Fruit fly (Drosophila melanogaster) whole organism, pupa: ENCODE results near the gene RanGAP.

Experiments
- CG10348 ChIP-seq: fragments of 200-800 bp; sonication (Bioruptor generic); IDR thresholded peaks from 2 replicates; pipeline ENCODE4 v1.3.6; 2022; ENCODE audit warnings: missing biosample characterization, missing genetic modification characterization
- CG12605 ChIP-seq: fragments of 200-800 bp; sonication (Bioruptor generic); IDR thresholded peaks from 2 replicates; pipeline ENCODE4 v1.3.6; 2022; ENCODE audit warnings: missing biosample characterization, missing genetic modification characterization
- CG13204 ChIP-seq: fragments of 200-800 bp; sonication (Bioruptor generic); optimal IDR thresholded peaks from 2 replicates; lab custom pipeline; 2018; ENCODE audit warnings: missing biosample characterization, mild to moderate bottlenecking, missing genetic modification characterization, moderate library complexity
- CG14655 ChIP-seq: fragments of 200-800 bp; sonication (Bioruptor generic); optimal IDR thresholded peaks from 3 replicates; lab custom pipeline; 2017; ENCODE audit warnings: mild to moderate bottlenecking, missing biosample characterization, missing genetic modification reagents, missing genetic modification characterization
- CG15710 ChIP-seq: fragments of 200-800 bp; sonication (Bioruptor generic); optimal IDR thresholded peaks from 2 replicates; lab custom pipeline; 2018; ENCODE audit warnings: missing biosample characterization, mild to moderate bottlenecking, missing genetic modification characterization, moderate library complexity
- CG17806 ChIP-seq: fragments of 200-800 bp; sonication (Bioruptor generic); optimal IDR thresholded peaks from 2 replicates; lab custom pipeline; 2018; ENCODE audit warnings: missing biosample characterization, mild to moderate bottlenecking, missing genetic modification characterization, moderate library complexity
- CG32121 ChIP-seq: fragments of 200-800 bp; sonication (Bioruptor generic); IDR thresholded peaks from 2 replicates; pipeline ENCODE4 v1.3.6; 2022; ENCODE audit warnings: missing biosample characterization, missing genetic modification characterization
- CG34367 ChIP-seq: fragments of 200-800 bp; sonication (Bioruptor generic); optimal IDR thresholded peaks from 2 replicates; lab custom pipeline; 2018; ENCODE audit warnings: missing biosample characterization, mild to moderate bottlenecking, missing genetic modification characterization
- CG4496 ChIP-seq: fragments of 200-800 bp; sonication (Bioruptor generic); IDR thresholded peaks from 3 replicates; pipeline ENCODE4 v1.3.6; 2022; ENCODE audit warnings: missing biosample characterization, missing genetic modification characterization
- CG8159 ChIP-seq: fragments of 200-800 bp; sonication (Bioruptor generic); optimal IDR thresholded peaks from 3 replicates; lab custom pipeline; 2018; ENCODE audit warnings: missing biosample characterization, mild to moderate bottlenecking, missing genetic modification characterization, moderate library complexity
- CG8301 ChIP-seq: fragments of 200-800 bp; sonication (Bioruptor generic); optimal IDR thresholded peaks from 2 replicates; lab custom pipeline; 2018; ENCODE audit warnings: missing biosample characterization, mild to moderate bottlenecking, missing genetic modification characterization
- CG9948 ChIP-seq: fragments of 200-800 bp; sonication (Bioruptor generic); optimal IDR thresholded peaks from 2 replicates; lab custom pipeline; 2018; ENCODE audit warnings: missing biosample characterization, mild to moderate bottlenecking, missing genetic modification characterization, moderate library complexity
- D1 ChIP-seq: fragments of 200-800 bp; sonication (Bioruptor generic); optimal IDR thresholded peaks from 2 replicates; lab custom pipeline; 2018; ENCODE audit warnings: missing biosample characterization, mild to moderate bottlenecking, missing genetic modification characterization, moderate library complexity
- EcR ChIP-seq: fragments of 200-800 bp; sonication (Bioruptor generic); optimal IDR thresholded peaks from 3 replicates; lab custom pipeline; 2019; ENCODE audit warnings: missing biosample characterization, missing genetic modification characterization, mild to moderate bottlenecking, moderate library complexity, missing genetic modification reagents
- Ets98B ChIP-seq: fragments of 200-800 bp; sonication (Bioruptor generic); IDR thresholded peaks from 2 replicates; pipeline ENCODE4 v1.3.6; 2022; ENCODE audit warnings: missing biosample characterization, missing genetic modification characterization
- Pif1A ChIP-seq: fragments of 200-800 bp; sonication (Bioruptor generic); optimal IDR thresholded peaks from 3 replicates; lab custom pipeline; 2016; ENCODE audit warnings: missing biosample characterization, missing genetic modification characterization
- Pif1B ChIP-seq: fragments of 200-800 bp; sonication (Bioruptor generic); optimal IDR thresholded peaks from 3 replicates; lab custom pipeline; 2016; ENCODE audit warnings: missing biosample characterization, missing genetic modification characterization
- Snoo ChIP-seq: fragments of 200-800 bp; sonication (Bioruptor generic); optimal IDR thresholded peaks from 3 replicates; lab custom pipeline; 2017; ENCODE audit warnings: missing biosample characterization, mild to moderate bottlenecking, missing genetic modification characterization, inconsistent platforms
- fd96Ca ChIP-seq: fragments of 200-800 bp; sonication (Bioruptor generic); IDR thresholded peaks from 3 replicates; pipeline ENCODE4 v1.3.6; 2022; ENCODE audit warnings: missing biosample characterization, missing genetic modification characterization
- gl ChIP-seq: fragments of 200-800 bp; sonication (Bioruptor generic); optimal IDR thresholded peaks from 2 replicates; lab custom pipeline; 2018; ENCODE audit warnings: missing biosample characterization, mild to moderate bottlenecking, missing genetic modification characterization
- rn ChIP-seq: fragments of 200-800 bp; sonication (Bioruptor generic); IDR thresholded peaks from 2 replicates; pipeline ENCODE4 v1.3.6; 2022; ENCODE audit warnings: missing biosample characterization, missing genetic modification characterization

Gene RanGAP

DNA sequence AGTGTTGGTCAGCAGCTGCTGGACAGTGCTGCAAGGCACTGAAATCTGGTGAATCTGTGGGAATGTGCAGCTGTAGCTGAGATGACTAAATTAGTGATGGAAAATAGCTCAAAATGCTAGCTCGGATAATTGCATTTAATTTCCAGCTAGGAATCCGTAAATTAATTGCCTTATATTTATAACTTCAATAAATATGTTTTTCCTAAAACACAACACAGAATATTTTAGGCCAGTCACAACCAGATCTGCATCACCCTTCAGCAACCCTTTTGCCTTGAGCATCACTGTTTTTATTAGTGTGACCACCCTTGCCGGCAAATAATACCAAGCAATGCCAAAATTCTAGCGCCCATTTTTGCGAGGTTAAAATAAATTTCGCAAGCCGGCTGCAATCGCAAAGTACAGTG is 3.0 kb downstream of the RanGAP start, which contains the start of gene Hs2st:
Gene Hs2st (minus strand): TSS at position 17 of the 407 bp plus-strand sequence.
- TF ChIP-seq Ets98B: peak; percentile 79
- peak; percentile 82 for TF ChIP-seq CG8301 (tag; lab: Kevin White, UChicago)
- peak; percentile 85 for TF ChIP-seq rn (GFP tag; lab: Robert Waterston, UW)
- peak; percentile 85 for TF ChIP-seq CG4496 (GFP tag; lab: Robert Waterston, UW)
- TF ChIP-seq CG17806 (tag; lab: Kevin White, UChicago): peak; percentile 82
- TF ChIP-seq CG15710: peak; percentile 89
- TF ChIP-seq EcR (GFP tag; lab: Kevin White, UChicago): peak; percentile 58
- peak; percentile 85 for TF ChIP-seq CG8159 (tag; lab: Kevin White, UChicago)
- peak; percentile 87 for TF ChIP-seq Snoo (tag; lab: Kevin White, UChicago)
- TF ChIP-seq Pif1B (GFP tag; lab: Kevin White, UChicago): no peak
- no peak for TF ChIP-seq D1 (tag; lab: Kevin White, UChicago)
- no peak for TF ChIP-seq CG14655 (GFP tag; lab: Kevin White, UChicago)
- no peak for TF ChIP-seq CG13204 (GFP tag; lab: Kevin White, UChicago)
- peak; percentile 90 for TF ChIP-seq CG32121
- TF ChIP-seq CG10348 (GFP tag; lab: Robert Waterston, UW): 0 out of 2 replicates have a peak, but pooled peaks have one; percentile 36
- TF ChIP-seq CG34367 (tag; lab: Kevin White, UChicago): peak; percentile 84
- no peak for TF ChIP-seq Pif1A (GFP tag; lab: Kevin White, UChicago)
- TF ChIP-seq CG12605 (GFP tag; lab: Robert Waterston, UW): peak; percentile 64
- peak; percentile 71 for TF ChIP-seq gl (tag; lab: Kevin White, UChicago)
- peak; percentile 94 for TF ChIP-seq fd96Ca (GFP tag; lab: Robert Waterston, UW)
- peak; percentile 82 for TF ChIP-seq CG9948 (tag; lab: Kevin White, UChicago)

DNA sequence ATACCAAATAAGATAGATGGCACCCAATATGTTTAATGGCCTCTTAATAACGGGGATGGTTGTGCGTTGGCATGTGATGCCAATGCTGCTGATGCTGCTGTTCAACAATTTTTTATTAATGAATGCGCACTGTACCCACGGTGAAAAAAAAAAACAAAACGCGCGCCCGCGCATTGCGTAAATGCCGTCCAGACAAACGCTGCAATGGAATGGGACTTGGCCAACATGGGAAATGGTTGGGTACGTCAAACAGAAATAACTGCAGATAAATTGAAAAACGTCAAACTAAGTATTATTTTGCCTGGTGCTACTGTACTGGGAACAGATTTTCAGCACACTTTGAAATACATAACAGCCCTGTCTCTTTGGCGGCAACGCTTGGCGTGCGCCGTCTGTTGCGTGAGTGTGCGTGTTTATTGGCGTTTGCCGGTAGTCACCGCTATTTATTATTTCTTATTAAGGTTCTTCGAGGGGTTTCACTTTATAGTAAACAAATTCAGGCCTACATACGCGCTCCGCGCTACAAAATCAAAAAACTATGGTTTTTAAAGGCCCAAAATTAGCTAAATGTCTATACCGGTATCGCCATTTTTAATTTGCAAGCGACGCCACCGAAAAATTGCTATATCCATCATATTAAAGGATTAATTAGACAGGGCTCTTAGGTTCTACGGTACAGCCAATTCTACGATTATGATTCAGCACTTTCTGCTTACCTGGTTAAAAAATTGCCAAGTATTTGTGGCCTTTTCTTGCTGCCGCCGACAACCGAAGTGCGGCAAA is 11.0 kb downstream of the RanGAP start:
- TF ChIP-seq CG14655 (GFP tag; lab: Kevin White, UChicago) (peak; percentile 52), CG13204 (GFP tag; lab: Kevin White, UChicago) (no peak), rn (GFP tag; lab: Robert Waterston, UW) (no peak), D1 (tag; lab: Kevin White, UChicago) (no peak), CG4496 (GFP tag; lab: Robert Waterston, UW) (no peak; the same call in 1 of the 3 replicates), CG12605 (GFP tag; lab: Robert Waterston, UW) (peak; percentile 68), CG34367 (tag; lab: Kevin White, UChicago) (no peak), fd96Ca (GFP tag; lab: Robert Waterston, UW) (peak; percentile 70), CG8159 (tag; lab: Kevin White, UChicago) (peak; percentile 21), CG15710 (no peak), CG10348 (GFP tag; lab: Robert Waterston, UW) (no peak), Ets98B (peak; percentile 61), CG32121 (peak; percentile 57; the same call in 1 of the 2 replicates), CG17806 (tag; lab: Kevin White, UChicago) (peak; percentile 25), Pif1A (GFP tag; lab: Kevin White, UChicago) (no peak), CG8301 (tag; lab: Kevin White, UChicago) (peak; percentile 33), gl (tag; lab: Kevin White, UChicago) (no peak)

DNA sequence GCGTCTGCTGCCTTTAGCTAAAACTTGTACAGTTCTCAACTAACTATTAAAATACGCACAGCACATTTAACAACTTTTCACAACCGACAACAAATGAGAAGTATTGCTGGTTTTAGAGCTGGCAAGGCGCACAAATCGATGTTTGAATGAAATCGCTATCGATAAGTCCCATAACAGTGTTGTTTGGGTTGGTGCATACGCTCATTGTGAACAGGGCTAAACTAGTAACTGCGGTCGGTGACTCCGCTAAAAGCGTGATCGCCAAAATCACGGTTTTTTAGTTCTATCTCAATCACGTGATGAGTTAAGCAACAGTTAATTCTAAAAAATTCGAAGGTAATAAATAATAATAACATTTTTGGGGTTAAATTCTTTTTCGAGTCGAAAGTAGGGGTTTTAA is 11.6 kb downstream of the RanGAP start, which contains the start of gene Top2:
Gene Top2 (minus strand): TSS at position 110 of the 400 bp plus-strand sequence.
- peak; percentile 7; the same call in 1 of the 3 replicates for TF ChIP-seq CG4496 (GFP tag; lab: Robert Waterston, UW)
- peak; percentile 17 for TF ChIP-seq CG8159 (tag; lab: Kevin White, UChicago)
- TF ChIP-seq CG8301 (tag; lab: Kevin White, UChicago): no peak

DNA sequence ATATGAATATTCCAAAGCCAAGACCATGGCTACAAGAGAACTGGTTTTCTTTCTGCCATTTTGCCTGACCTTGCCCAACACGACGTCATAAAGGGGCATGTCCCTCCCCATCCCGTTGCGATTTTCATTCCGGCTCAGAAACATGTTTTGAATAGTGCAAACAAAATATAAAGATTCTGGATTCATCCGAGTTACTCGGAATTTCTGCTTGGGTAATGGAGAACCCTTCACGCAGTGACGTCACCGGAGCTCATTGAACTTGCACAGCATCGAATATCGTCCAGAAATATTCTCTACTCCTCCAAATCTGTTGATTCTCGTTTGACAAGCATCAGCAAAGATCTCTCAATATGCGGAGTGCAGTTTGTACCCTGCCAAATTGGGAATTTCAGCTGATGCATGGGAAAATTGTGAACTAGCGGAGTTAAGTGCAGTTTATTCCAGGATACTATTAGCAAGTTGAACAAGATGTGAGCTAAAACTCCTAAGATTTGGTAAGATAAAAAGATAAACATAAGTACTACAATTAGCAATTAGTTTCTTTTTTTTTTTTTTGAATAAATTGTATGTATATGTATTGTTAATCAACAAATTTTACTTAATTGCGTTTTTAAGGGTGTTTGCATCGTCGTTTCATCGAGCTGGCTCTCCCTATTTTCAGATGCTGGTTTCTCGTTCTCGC is 12.5 kb downstream of the RanGAP start, which contains the start of gene CG10026:
Gene CG10026 (plus strand): TSS at position 187 of the 682 bp plus-strand sequence.
- TF ChIP-seq Pif1A (GFP tag; lab: Kevin White, UChicago): peak; percentile 59
- TF ChIP-seq CG9948 (tag; lab: Kevin White, UChicago): peak; percentile 58
- no peak for TF ChIP-seq Ets98B
- TF ChIP-seq D1 (tag; lab: Kevin White, UChicago): no peak
- peak; percentile 11; the same call in 1 of the 2 replicates for TF ChIP-seq CG32121
- peak; percentile 48 for TF ChIP-seq CG8301 (tag; lab: Kevin White, UChicago)
- TF ChIP-seq CG34367 (tag; lab: Kevin White, UChicago): peak; percentile 60
- TF ChIP-seq CG13204 (GFP tag; lab: Kevin White, UChicago): no peak
- peak; percentile 61 for TF ChIP-seq CG14655 (GFP tag; lab: Kevin White, UChicago)
- no peak for TF ChIP-seq gl (tag; lab: Kevin White, UChicago)
- no peak for TF ChIP-seq fd96Ca (GFP tag; lab: Robert Waterston, UW)
- peak; percentile 69 for TF ChIP-seq CG15710
- no peak for TF ChIP-seq CG4496 (GFP tag; lab: Robert Waterston, UW)
- peak; percentile 73 for TF ChIP-seq CG8159 (tag; lab: Kevin White, UChicago)
- TF ChIP-seq CG12605 (GFP tag; lab: Robert Waterston, UW): no peak
- peak; percentile 42 for TF ChIP-seq Pif1B (GFP tag; lab: Kevin White, UChicago)
- no peak for TF ChIP-seq CG10348 (GFP tag; lab: Robert Waterston, UW)
- peak; percentile 99 for TF ChIP-seq EcR (GFP tag; lab: Kevin White, UChicago)
- TF ChIP-seq CG17806 (tag; lab: Kevin White, UChicago): peak; percentile 29
- TF ChIP-seq Snoo (tag; lab: Kevin White, UChicago): peak; percentile 52
- no peak for TF ChIP-seq rn (GFP tag; lab: Robert Waterston, UW)
